Fruit fly (Drosophila melanogaster): Measurements from ENCODE around the gene CG14810.

The CG14810 gene

DNA sequence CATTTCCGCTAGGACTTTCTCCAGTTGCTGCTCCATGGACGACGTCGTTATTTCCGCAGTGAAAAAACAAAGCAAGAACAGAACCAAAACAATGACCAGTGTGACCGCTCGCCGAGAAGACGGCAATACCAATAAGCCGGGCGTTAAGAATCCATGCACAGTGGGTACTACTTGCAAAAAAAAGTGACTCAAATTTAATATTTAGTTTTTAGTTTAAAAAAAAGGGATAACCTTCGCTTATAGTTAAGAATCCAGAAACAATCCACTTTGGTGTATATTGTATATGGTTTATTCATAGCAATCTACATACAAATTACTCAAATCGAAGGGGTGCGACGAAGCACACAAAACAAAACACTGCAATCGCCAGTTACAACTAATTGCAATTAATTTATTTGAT is 38.7 kb upstream of the CG14810 start, which contains the start of gene Lamtor5 (continued):
- TF ChIP-seq tin (GFP tag; optimal IDR thresholded peaks at IDR 0.05): no peak
- peak; percentile 49; the same call in 1 of the 2 replicates for TF ChIP-seq Xrp1 (GFP tag; IDR thresholded peaks at IDR 0.05)
- no peak; the same call in 1 of the 2 replicates for TF ChIP-seq NFAT (GFP tag; IDR thresholded peaks at IDR 0.05)
- TF ChIP-seq cg (GFP tag; optimal IDR thresholded peaks at IDR 0.05): no peak
- TF ChIP-seq Fer3 (tag; optimal IDR thresholded peaks at IDR 0.05): peak; percentile 45
- TF ChIP-seq CG1832 (GFP tag; optimal IDR thresholded peaks at IDR 0.05): no peak
- TF ChIP-seq zen2 (GFP tag; IDR thresholded peaks at IDR 0.05; ENCODE audit: partially characterized antibody): no peak
- peak; percentile 19; the same call in 1 of the 2 replicates for TF ChIP-seq Drgx (GFP tag; IDR thresholded peaks at IDR 0.05)
- TF ChIP-seq yki (optimal IDR thresholded peaks at IDR 0.05): no peak
- no peak for TF ChIP-seq Hr3 (GFP tag; optimal IDR thresholded peaks at IDR 0.05)
- TF ChIP-seq Fer2 (tag; optimal IDR thresholded peaks at IDR 0.05): no peak
- no peak for TF ChIP-seq Ets65A (GFP tag)
- no peak for TF ChIP-seq Opbp (GFP tag; IDR thresholded peaks at IDR 0.05; ENCODE audit: partially characterized antibody)
- no peak for TF ChIP-seq MTF-1 (GFP tag; optimal IDR thresholded peaks at IDR 0.05; ENCODE audit: borderline replicate concordance)
- no peak for TF ChIP-seq NK7.1 (GFP tag; optimal IDR thresholded peaks at IDR 0.05)
- TF ChIP-seq CG2116 (GFP tag; optimal IDR thresholded peaks at IDR 0.05): no peak
- peak; percentile 61 for TF ChIP-seq CG12659 (GFP tag; optimal IDR thresholded peaks at IDR 0.05)
- no peak for TF ChIP-seq eve (GFP tag; optimal IDR thresholded peaks at IDR 0.05)
- no peak for TF ChIP-seq CG7372 (GFP tag; IDR thresholded peaks at IDR 0.05)
- no peak for TF ChIP-seq btn (GFP tag; optimal IDR thresholded peaks at IDR 0.05)
- peak; percentile 92 for TF ChIP-seq Med (GFP tag)
- no peak for TF ChIP-seq h (optimal IDR thresholded peaks at IDR 0.05)
- TF ChIP-seq lbe (GFP tag; optimal IDR thresholded peaks at IDR 0.05): no peak
- no peak for TF ChIP-seq danr (GFP tag; IDR thresholded peaks at IDR 0.05)
- no peak for TF ChIP-seq mirr (GFP tag; optimal IDR thresholded peaks at IDR 0.05)
- no peak for TF ChIP-seq gsb-n (tag; optimal IDR thresholded peaks at IDR 0.05)
- TF ChIP-seq Sry-δ (GFP tag; optimal IDR thresholded peaks at IDR 0.05): peak; percentile 14
- no peak for TF ChIP-seq CG14965 (GFP tag; optimal IDR thresholded peaks at IDR 0.05; ENCODE audit: borderline replicate concordance)
- TF ChIP-seq CG6689 (GFP tag; IDR thresholded peaks at IDR 0.05): no peak
- TF ChIP-seq Abd-B (GFP tag; optimal IDR thresholded peaks at IDR 0.05): no peak
- TF ChIP-seq chn (GFP tag; optimal IDR thresholded peaks at IDR 0.05): no peak
- no peak for TF ChIP-seq Neu2 (GFP tag; optimal IDR thresholded peaks at IDR 0.05; ENCODE audit: borderline replicate concordance)
- TF ChIP-seq trem (tag; optimal IDR thresholded peaks at IDR 0.05): peak; percentile 17
- TF ChIP-seq Taf1 (GFP tag; IDR thresholded peaks at IDR 0.05): 0 out of 2 replicates have a peak, but pooled peaks have one; percentile 29
- peak; percentile 32 for TF ChIP-seq NfI (GFP tag; optimal IDR thresholded peaks at IDR 0.05)
- no peak for TF ChIP-seq TFAM (GFP tag; optimal IDR thresholded peaks at IDR 0.05)
- no peak for TF ChIP-seq D (optimal IDR thresholded peaks at IDR 0.05)
- no peak for TF ChIP-seq D (GFP tag; optimal IDR thresholded peaks at IDR 0.05)
- TF ChIP-seq ATbp (GFP tag; optimal IDR thresholded peaks at IDR 0.05): peak; percentile 3
- no peak for TF ChIP-seq Usf (GFP tag; optimal IDR thresholded peaks at IDR 0.05)
- peak; percentile 8 for TF ChIP-seq fd96Cb (tag; optimal IDR thresholded peaks at IDR 0.05)
- TF ChIP-seq ab (GFP tag; optimal IDR thresholded peaks at IDR 0.05): no peak
- TF ChIP-seq CG14050 (GFP tag; IDR thresholded peaks at IDR 0.05): no peak
- TF ChIP-seq ssp (GFP tag; IDR thresholded peaks at IDR 0.05): no peak
- peak; percentile 18; the same call in 1 of the 2 replicates for TF ChIP-seq onecut (GFP tag; IDR thresholded peaks at IDR 0.05)
- no peak for TF ChIP-seq usp (GFP tag; optimal IDR thresholded peaks at IDR 0.05)
- no peak for TF ChIP-seq CG4730 (GFP tag; IDR thresholded peaks at IDR 0.05)
- no peak for TF ChIP-seq CG17186 (GFP tag; optimal IDR thresholded peaks at IDR 0.05)
- TF ChIP-seq Scr (GFP tag; IDR thresholded peaks at IDR 0.05; ENCODE audit: partially characterized antibody): 0 out of 2 replicates have a peak, but pooled peaks have one; percentile 21
- TF ChIP-seq ERR (GFP tag; optimal IDR thresholded peaks at IDR 0.05): no peak
- TF ChIP-seq YL-1 (GFP tag; optimal IDR thresholded peaks at IDR 0.05): peak; percentile 39
- TF ChIP-seq CG34376 (GFP tag; optimal IDR thresholded peaks at IDR 0.05): peak; percentile 23
- no peak for TF ChIP-seq croc (GFP tag; conservative IDR thresholded peaks at IDR 0.05)

Measured in whole organism, embryonic.